Worm (Caenorhabditis elegans) whole organism, late embryonic: Measurements from ENCODE around the gene str-205.

Source experiments
- C38D4.7 ChIP-seq: fragments of 200-800 bp; sonication (Bioruptor generic); optimal IDR thresholded peaks from 2 replicates; lab custom pipeline; 2018; ENCODE audit warnings: mild to moderate bottlenecking, missing genetic modification characterization, moderate library complexity, missing compliant biosample characterization
- ama-1 ChIP-seq: fragments of 150-350 bp; optimal IDR thresholded peaks from 2 replicates; lab custom pipeline; 2014
- ceh-24 ChIP-seq: sonication (generic microtip); optimal IDR thresholded peaks from 2 replicates; lab custom pipeline; 2016; ENCODE audit warnings: mild to moderate bottlenecking, missing genetic modification characterization, missing compliant biosample characterization
- elt-4 ChIP-seq: sonication (generic microtip); optimal IDR thresholded peaks from 2 replicates; lab custom pipeline; 2016; ENCODE audit warnings: missing genetic modification characterization, missing compliant biosample characterization
- fkh-10 ChIP-seq: fragments of 150-350 bp; optimal IDR thresholded peaks from 2 replicates; lab custom pipeline; 2014; ENCODE audit warnings: missing biosample characterization, missing genetic modification reagents, missing genetic modification characterization
- nhr-11 ChIP-seq: fragments of 150-350 bp; optimal IDR thresholded peaks from 2 replicates; lab custom pipeline; 2014; ENCODE audit warnings: missing biosample characterization, missing genetic modification characterization
- npax-4 ChIP-seq: sonication (generic microtip); optimal IDR thresholded peaks from 2 replicates; lab custom pipeline; 2016; ENCODE audit warnings: missing genetic modification characterization, missing compliant biosample characterization
- pha-2 ChIP-seq: sonication (generic microtip); optimal IDR thresholded peaks from 2 replicates; lab custom pipeline; 2017; ENCODE audit warnings: mild to moderate bottlenecking, missing genetic modification characterization, missing compliant biosample characterization
- pha-4 ChIP-seq: fragments of 150-350 bp; optimal IDR thresholded peaks from 2 replicates; lab custom pipeline; 2018; ENCODE audit warnings: missing biosample characterization, missing genetic modification reagents, missing genetic modification characterization

ce11 chrV:4933268-4933667 lies 3.5 kb upstream of the str-205 start:
- TF ChIP-seq ceh-24, result no peak
- no peak for TF ChIP-seq ama-1
- TF ChIP-seq pha-4 (tag; lab: Kevin White, UChicago), result no peak
- no peak for TF ChIP-seq elt-4 (tag; lab: Kevin White, UChicago)
- no peak for TF ChIP-seq C38D4.7 (GFP tag; lab: Kevin White, UChicago)
- no peak for TF ChIP-seq npax-4 (tag; lab: Kevin White, UChicago)
- no peak for TF ChIP-seq fkh-10 (GFP tag; lab: Kevin White, UChicago)
- TF ChIP-seq nhr-11, result no peak
- no peak for TF ChIP-seq pha-2 (tag; lab: Kevin White, UChicago)
